Fruit fly (Drosophila melanogaster): ENCODE results near the gene CG12213.

CG12213 gene

dm6 chr3R:11967262-11968029, at the start of gene CG12213, which contains the start of gene GC1 (continued):
- peak; percentile 6 for TF ChIP-seq Elba2 (GFP tag; optimal IDR thresholded peaks at IDR 0.05)
- no peak for TF ChIP-seq Drgx (GFP tag; IDR thresholded peaks at IDR 0.05)
- peak; percentile 93 for TF ChIP-seq Sry-δ (GFP tag; optimal IDR thresholded peaks at IDR 0.05)
- peak in 1 of 2 experiments; percentile 37 for TF ChIP-seq dpn (GFP tag; optimal IDR thresholded peaks at IDR 0.05)
- no peak for TF ChIP-seq CG14441 (GFP tag; IDR thresholded peaks at IDR 0.05)
- TF ChIP-seq Ets97D (GFP tag; optimal IDR thresholded peaks at IDR 0.05), result peak; percentile 68
- TF ChIP-seq Dfd (GFP tag; optimal IDR thresholded peaks at IDR 0.05), result no peak
- no peak for TF ChIP-seq CG4282 (GFP tag; optimal IDR thresholded peaks at IDR 0.05)
- no peak for TF ChIP-seq CG1832 (GFP tag; optimal IDR thresholded peaks at IDR 0.05)
- TF ChIP-seq CG10209 (GFP tag; optimal IDR thresholded peaks at IDR 0.05), result no peak
- no peak for TF ChIP-seq B-H2 (GFP tag; optimal IDR thresholded peaks at IDR 0.05)
- TF ChIP-seq Ada2b (GFP tag; IDR thresholded peaks at IDR 0.05), result no peak
- peak; percentile 34 for TF ChIP-seq ems (GFP tag; optimal IDR thresholded peaks at IDR 0.05)
- no peak for TF ChIP-seq schlank (tag; optimal IDR thresholded peaks at IDR 0.05)
- TF ChIP-seq NK7.1 (GFP tag; optimal IDR thresholded peaks at IDR 0.05), result no peak
- TF ChIP-seq emc (GFP tag; optimal IDR thresholded peaks at IDR 0.05), result no peak
- TF ChIP-seq cwo (GFP tag; optimal IDR thresholded peaks at IDR 0.05), result no peak
- no peak for TF ChIP-seq CrebB (tag; optimal IDR thresholded peaks at IDR 0.05)
- TF ChIP-seq cas (GFP tag; IDR thresholded peaks at IDR 0.05), result no peak
- TF ChIP-seq CG12659 (GFP tag; optimal IDR thresholded peaks at IDR 0.05), result peak; percentile 83
- TF ChIP-seq ci (GFP tag; IDR thresholded peaks at IDR 0.05), result no peak
- no peak for TF ChIP-seq CG10321 (GFP tag; IDR thresholded peaks at IDR 0.05)
- peak; percentile 43 for TF ChIP-seq grau (tag; optimal IDR thresholded peaks at IDR 0.05)
- peak; percentile 99 for TF ChIP-seq CG14860 (GFP tag; IDR thresholded peaks at IDR 0.05; ENCODE audit: partially characterized antibody)
- no peak for TF ChIP-seq Fer3 (tag; optimal IDR thresholded peaks at IDR 0.05)
- no peak for TF ChIP-seq nom (GFP tag; optimal IDR thresholded peaks at IDR 0.05)
- TF ChIP-seq Awh (GFP tag; IDR thresholded peaks at IDR 0.05), result no peak
- no peak for TF ChIP-seq ftz-f1 (GFP tag; optimal IDR thresholded peaks at IDR 0.05)
- no peak for TF ChIP-seq Dip3 (GFP tag; optimal IDR thresholded peaks at IDR 0.05)
- TF ChIP-seq PHDP (tag; optimal IDR thresholded peaks at IDR 0.05), result no peak
- TF ChIP-seq CG13624 (GFP tag; optimal IDR thresholded peaks at IDR 0.05), result peak; percentile 35
- TF ChIP-seq Optix (GFP tag; IDR thresholded peaks at IDR 0.05), result no peak
- no peak for TF ChIP-seq CG30431 (GFP tag; optimal IDR thresholded peaks at IDR 0.05)
- no peak for TF ChIP-seq Sry-β (GFP tag; optimal IDR thresholded peaks at IDR 0.05)
- TF ChIP-seq CG3726 (GFP tag; IDR thresholded peaks at IDR 0.05), result no peak
- TF ChIP-seq bsh (GFP tag; optimal IDR thresholded peaks at IDR 0.05), result no peak
- TF ChIP-seq Hsf (GFP tag; optimal IDR thresholded peaks at IDR 0.05), result peak; percentile 34
- no peak for TF ChIP-seq dati (GFP tag; IDR thresholded peaks at IDR 0.05)
- TF ChIP-seq CG14965 (GFP tag; optimal IDR thresholded peaks at IDR 0.05; ENCODE audit: borderline replicate concordance), result no peak
- TF ChIP-seq CG30020 (tag; optimal IDR thresholded peaks at IDR 0.05), result peak; percentile 59
- peak; percentile 16 for TF ChIP-seq CG15696 (tag; optimal IDR thresholded peaks at IDR 0.05)
- TF ChIP-seq CG8359 (GFP tag; optimal IDR thresholded peaks at IDR 0.05; ENCODE audit: borderline replicate concordance), result no peak
- TF ChIP-seq gro (GFP tag; optimal IDR thresholded peaks at IDR 0.05), result no peak
- TF ChIP-seq CG1792 (GFP tag; optimal IDR thresholded peaks at IDR 0.05), result no peak
- TF ChIP-seq Abd-B (GFP tag; optimal IDR thresholded peaks at IDR 0.05), result no peak
- TF ChIP-seq bigmax (GFP tag; optimal IDR thresholded peaks at IDR 0.05), result no peak
- peak; percentile 95 for TF ChIP-seq zen2 (GFP tag; IDR thresholded peaks at IDR 0.05; ENCODE audit: partially characterized antibody)
- TF ChIP-seq CG12236 (GFP tag; optimal IDR thresholded peaks at IDR 0.05), result no peak
- TF ChIP-seq CG4820 (GFP tag; optimal IDR thresholded peaks at IDR 0.05), result no peak
- TF ChIP-seq CG9727 (GFP tag; optimal IDR thresholded peaks at IDR 0.05), result peak; percentile 55
